Worm (Caenorhabditis elegans) whole organism, late embryonic: ENCODE measurements around the gene fli-1.

ENCODE experiments used
- ceh-22 ChIP-seq: sonication (generic microtip); optimal IDR thresholded peaks from 2 replicates; lab custom pipeline; 2017; ENCODE audit warnings: missing biosample characterization, missing genetic modification characterization
- ceh-9 ChIP-seq: sonication (generic microtip); optimal IDR thresholded peaks from 2 replicates; lab custom pipeline; 2016; ENCODE audit warnings: mild to moderate bottlenecking, missing genetic modification characterization, inconsistent platforms, missing compliant biosample characterization
- ets-4 ChIP-seq: sonication (generic microtip); optimal IDR thresholded peaks from 2 replicates; lab custom pipeline; 2016; ENCODE audit warnings: missing genetic modification characterization, missing compliant biosample characterization
- fkh-10 ChIP-seq: fragments of 150-350 bp; optimal IDR thresholded peaks from 2 replicates; lab custom pipeline; 2014; ENCODE audit warnings: missing biosample characterization, missing genetic modification reagents, missing genetic modification characterization
- fkh-6 ChIP-seq: sonication (generic microtip); optimal IDR thresholded peaks from 2 replicates; lab custom pipeline; 2016; ENCODE audit warnings: missing genetic modification characterization, missing compliant biosample characterization
- gmeb-2 ChIP-seq: sonication (generic microtip); optimal IDR thresholded peaks from 2 replicates; lab custom pipeline; 2016; ENCODE audit warnings: missing genetic modification characterization, inconsistent platforms, missing compliant biosample characterization
- hlh-6 ChIP-seq: sonication (generic microtip); optimal IDR thresholded peaks from 2 replicates; lab custom pipeline; 2016; ENCODE audit warnings: missing genotype, missing genetic modification characterization, missing compliant biosample characterization
- nfya-1 ChIP-seq: sonication (generic microtip); optimal IDR thresholded peaks from 2 replicates; lab custom pipeline; 2017; ENCODE audit warnings: missing genetic modification characterization, mild to moderate bottlenecking, missing compliant biosample characterization, antibody characterized with exemption, moderate library complexity
- nhr-11 ChIP-seq: fragments of 150-350 bp; optimal IDR thresholded peaks from 2 replicates; lab custom pipeline; 2014; ENCODE audit warnings: missing biosample characterization, missing genetic modification characterization
- unc-55 ChIP-seq: sonication (generic microtip); optimal IDR thresholded peaks from 2 replicates; lab custom pipeline; 2017; ENCODE audit warnings: missing biosample characterization, missing genetic modification reagents, missing genetic modification characterization
- unc-86 ChIP-seq: sonication (generic microtip); optimal IDR thresholded peaks from 2 replicates; lab custom pipeline; 2016; ENCODE audit warnings: missing genetic modification characterization, missing compliant biosample characterization

ce11 chrIII:8630833-8631232, 52.7 kb downstream of the fli-1 start, which contains the start of gene dnj-10:
- TF ChIP-seq ceh-9 (tag; lab: Kevin White, UChicago) (no peak), ets-4 (tag; lab: Kevin White, UChicago) (no peak), ceh-22 (tag; lab: Kevin White, UChicago) (no peak), unc-86 (tag; lab: Kevin White, UChicago) (no peak), nfya-1 (tag; lab: Kevin White, UChicago) (no peak), hlh-6 (tag; lab: Kevin White, UChicago) (no peak), nhr-11 (no peak), fkh-10 (GFP tag; lab: Kevin White, UChicago) (no peak), unc-55 (GFP tag; lab: Kevin White, UChicago) (no peak), fkh-6 (tag; lab: Kevin White, UChicago) (no peak), gmeb-2 (tag; lab: Kevin White, UChicago) (no peak)
